Worm (Caenorhabditis elegans) whole organism, L2 larva: Measurements from ENCODE around the gene gsto-2.

Experiments used
- C34F6.9 ChIP-seq: fragments of 150-350 bp; optimal IDR thresholded peaks from 2 replicates; lab custom pipeline; 2014; ENCODE audit warnings: missing biosample characterization, missing genetic modification characterization
- F13H6.1 ChIP-seq: sonication (generic microtip); optimal IDR thresholded peaks from 2 replicates; lab custom pipeline; 2016; ENCODE audit warnings: missing genetic modification characterization, missing compliant biosample characterization
- R02D3.7 ChIP-seq: fragments of 150-350 bp; optimal IDR thresholded peaks from 2 replicates; lab custom pipeline; 2014; ENCODE audit warnings: missing biosample characterization, missing genetic modification characterization
- Y55F3AM.14 ChIP-seq: fragments of 200-800 bp; sonication (Bioruptor generic); optimal IDR thresholded peaks from 2 replicates; lab custom pipeline; 2018; ENCODE audit warnings: mild to moderate bottlenecking, missing genetic modification characterization, missing compliant biosample characterization
- ZK546.5 ChIP-seq: sonication (generic microtip); optimal IDR thresholded peaks from 2 replicates; lab custom pipeline; 2017; ENCODE audit warnings: missing biosample characterization, missing genetic modification characterization
- alr-1 ChIP-seq: fragments of 150-350 bp; optimal IDR thresholded peaks from 2 replicates; lab custom pipeline; 2014; ENCODE audit warnings: missing biosample characterization, missing genetic modification characterization
- aly-2 ChIP-seq: fragments of 150-350 bp; optimal IDR thresholded peaks from 2 replicates; lab custom pipeline; 2014; ENCODE audit warnings: missing biosample characterization, missing genetic modification characterization
- ama-1 ChIP-seq: fragments of 150-350 bp; optimal IDR thresholded peaks from 2 replicates; lab custom pipeline; 2018; ENCODE audit warnings: inconsistent platforms
- blmp-1 ChIP-seq: sonication (generic microtip); optimal IDR thresholded peaks from 2 replicates; lab custom pipeline; 2017; ENCODE audit warnings: missing genetic modification characterization, mild to moderate bottlenecking, missing compliant biosample characterization, antibody characterized with exemption, moderate library complexity; ENCODE audit not compliant: insufficient read depth
- crh-2 ChIP-seq: sonication (generic microtip); optimal IDR thresholded peaks from 2 replicates; lab custom pipeline; 2017; ENCODE audit warnings: missing biosample characterization, missing genetic modification characterization
- dmd-4 ChIP-seq: sonication (generic microtip); optimal IDR thresholded peaks from 2 replicates; lab custom pipeline; 2017; ENCODE audit warnings: missing biosample characterization, missing genetic modification characterization
- elt-1 ChIP-seq: fragments of 150-350 bp; optimal IDR thresholded peaks from 2 replicates; lab custom pipeline; 2014; ENCODE audit warnings: missing biosample characterization, missing genetic modification characterization
- elt-3 ChIP-seq: sonication (generic microtip); optimal IDR thresholded peaks from 2 replicates; lab custom pipeline; 2017; ENCODE audit warnings: missing biosample characterization, missing genetic modification characterization
- gmeb-1 ChIP-seq: fragments of 150-350 bp; optimal IDR thresholded peaks from 2 replicates; lab custom pipeline; 2014; ENCODE audit warnings: missing biosample characterization, missing genetic modification characterization
- lin-11 ChIP-seq: fragments of 150-350 bp; sonication (generic microtip); optimal IDR thresholded peaks from 2 replicates; lab custom pipeline; 2014; ENCODE audit warnings: missing biosample characterization, missing genetic modification characterization, inconsistent platforms, mixed read lengths
- lin-13 ChIP-seq: fragments of 150-350 bp; optimal IDR thresholded peaks from 2 replicates; lab custom pipeline; 2014; ENCODE audit warnings: missing biosample characterization, missing genetic modification reagents, missing genetic modification characterization
- lin-39 ChIP-seq: fragments of 150-350 bp; optimal IDR thresholded peaks from 2 replicates; lab custom pipeline; 2014; ENCODE audit warnings: missing biosample characterization, missing genetic modification reagents, missing genetic modification characterization
- lsy-2 ChIP-seq, 2 experiments: fragments of 150-350 bp in 1 of 2; sonication (generic microtip) in 1 of 2; optimal IDR thresholded peaks; 2 replicates each; lab custom pipeline; 2014 to 2017; ENCODE audit warnings: missing biosample characterization in 2 of 2, missing genetic modification characterization in 2 of 2
- mab-5 ChIP-seq: fragments of 150-350 bp; optimal IDR thresholded peaks from 2 replicates; lab custom pipeline; 2014; ENCODE audit warnings: missing biosample characterization, missing genetic modification characterization
- mbf-1 ChIP-seq: sonication (generic microtip); optimal IDR thresholded peaks from 2 replicates; lab custom pipeline; 2017; ENCODE audit warnings: missing biosample characterization, missing genetic modification characterization
- mdl-1 ChIP-seq, 2 experiments: fragments of 150-350 bp in 1 of 2; sonication (generic microtip) in 1 of 2; optimal IDR thresholded peaks; 2 replicates each; lab custom pipeline; 2017; ENCODE audit warnings: missing biosample characterization in 2 of 2, missing genetic modification characterization in 2 of 2
- nhr-10 ChIP-seq: sonication (generic microtip); optimal IDR thresholded peaks from 2 replicates; lab custom pipeline; 2017; ENCODE audit warnings: missing biosample characterization, missing genetic modification characterization
- nhr-129 ChIP-seq: fragments of 150-350 bp; optimal IDR thresholded peaks from 2 replicates; lab custom pipeline; 2014; ENCODE audit warnings: missing biosample characterization, missing genetic modification characterization
- nhr-21 ChIP-seq: fragments of 150-350 bp; optimal IDR thresholded peaks from 2 replicates; lab custom pipeline; 2014; ENCODE audit warnings: missing biosample characterization, missing genetic modification characterization
- nhr-25 ChIP-seq: fragments of 150-350 bp; sonication (generic microtip); optimal IDR thresholded peaks from 3 replicates; lab custom pipeline; 2014; ENCODE audit warnings: missing biosample characterization, missing genetic modification characterization
- nhr-77 ChIP-seq: fragments of 150-350 bp; optimal IDR thresholded peaks from 2 replicates; lab custom pipeline; 2014; ENCODE audit warnings: missing biosample characterization, missing genetic modification characterization
- sem-4 ChIP-seq: fragments of 150-350 bp; optimal IDR thresholded peaks from 2 replicates; lab custom pipeline; 2014; ENCODE audit warnings: missing biosample characterization, missing genetic modification reagents, missing genetic modification characterization
- skn-1 ChIP-seq: sonication (generic microtip); optimal IDR thresholded peaks from 2 replicates; lab custom pipeline; 2017; ENCODE audit warnings: missing biosample characterization, missing genetic modification characterization
- sma-3 ChIP-seq: sonication (generic microtip); optimal IDR thresholded peaks from 2 replicates; lab custom pipeline; 2016; ENCODE audit warnings: missing genetic modification reagents, missing genetic modification characterization, missing compliant biosample characterization
- sma-9 ChIP-seq, 2 experiments: fragments of 150-350 bp in 1 of 2; sonication (generic microtip) in 1 of 2; optimal IDR thresholded peaks; 2 replicates each; lab custom pipeline; 2014 to 2016; ENCODE audit warnings: missing genetic modification characterization in 2 of 2, mild to moderate bottlenecking in 1 of 2, missing biosample characterization in 1 of 2, missing compliant biosample characterization in 1 of 2, missing genetic modification reagents in 1 of 2, moderate library complexity in 1 of 2
- unc-39 ChIP-seq: fragments of 150-350 bp; optimal IDR thresholded peaks from 2 replicates; lab custom pipeline; 2014; ENCODE audit warnings: missing biosample characterization, missing genetic modification characterization
- unc-55 ChIP-seq: fragments of 150-350 bp; sonication (generic microtip); optimal IDR thresholded peaks from 3 replicates; lab custom pipeline; 2014; ENCODE audit warnings: missing biosample characterization, missing genetic modification reagents, missing genetic modification characterization
- unc-62 ChIP-seq: fragments of 150-350 bp; optimal IDR thresholded peaks from 2 replicates; lab custom pipeline; 2014; ENCODE audit warnings: missing biosample characterization, missing genetic modification reagents, missing genetic modification characterization
- ztf-1 ChIP-seq: fragments of 200-800 bp; sonication (Bioruptor generic); conservative IDR thresholded peaks from 2 replicates; pipeline ENCODE4 v1.3.6; 2022; ENCODE audit warnings: missing genetic modification characterization, missing compliant biosample characterization
- ztf-4 ChIP-seq: fragments of 150-350 bp; optimal IDR thresholded peaks from 2 replicates; lab custom pipeline; 2014; ENCODE audit warnings: missing biosample characterization, missing genetic modification characterization

gsto-2 gene

DNA sequence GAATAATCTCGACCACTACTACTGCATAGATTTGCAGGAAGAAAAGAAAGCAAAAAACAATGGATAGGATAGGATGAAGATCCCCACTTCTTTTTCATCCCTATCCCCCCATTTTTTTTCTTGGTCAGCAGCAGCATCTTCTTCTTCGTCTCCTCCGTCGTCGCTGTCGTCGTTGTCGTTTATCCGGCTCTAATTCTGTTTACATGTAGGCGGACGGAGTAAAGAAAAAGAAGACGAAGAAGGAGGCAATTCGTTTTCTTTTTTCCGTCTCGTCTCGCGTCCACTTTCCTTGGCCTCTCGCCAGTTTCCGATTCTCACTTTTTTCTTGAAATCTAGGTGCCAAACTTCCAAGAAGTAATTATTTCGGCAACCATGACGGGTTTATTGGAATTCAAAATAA, 42.9 kb upstream of the gsto-2 start:
- TF ChIP-seq unc-55 (GFP tag; lab: Kevin White, UChicago), result peak; percentile 6
- no peak for TF ChIP-seq mab-5 (tag; lab: Kevin White, UChicago)
- TF ChIP-seq mbf-1, result no peak
- no peak for TF ChIP-seq unc-39 (tag; lab: Kevin White, UChicago)
- no peak for TF ChIP-seq lin-11 (tag; lab: Kevin White, UChicago)
- TF ChIP-seq nhr-77, result no peak
- TF ChIP-seq ztf-4 (tag; lab: Kevin White, UChicago), result no peak
- TF ChIP-seq crh-2 (tag; lab: Kevin White, UChicago), result peak; percentile 24
- TF ChIP-seq nhr-129, result peak; percentile 20
- peak; percentile 12 for TF ChIP-seq F13H6.1 (tag; lab: Kevin White, UChicago)
- no peak for TF ChIP-seq elt-3 (tag; lab: Kevin White, UChicago)
- peak in 1 of 2 experiments; percentile 3 for TF ChIP-seq lsy-2 (tag; optimal IDR thresholded peaks at IDR 0.05; lab: Kevin White, UChicago)
- TF ChIP-seq elt-1 (tag; lab: Kevin White, UChicago), result no peak
- TF ChIP-seq aly-2, result no peak
- no peak for TF ChIP-seq sma-9 (GFP tag; optimal IDR thresholded peaks at IDR 0.05; lab: Kevin White, UChicago)
- no peak for TF ChIP-seq sma-9 (tag; optimal IDR thresholded peaks at IDR 0.05; lab: Kevin White, UChicago)

DNA sequence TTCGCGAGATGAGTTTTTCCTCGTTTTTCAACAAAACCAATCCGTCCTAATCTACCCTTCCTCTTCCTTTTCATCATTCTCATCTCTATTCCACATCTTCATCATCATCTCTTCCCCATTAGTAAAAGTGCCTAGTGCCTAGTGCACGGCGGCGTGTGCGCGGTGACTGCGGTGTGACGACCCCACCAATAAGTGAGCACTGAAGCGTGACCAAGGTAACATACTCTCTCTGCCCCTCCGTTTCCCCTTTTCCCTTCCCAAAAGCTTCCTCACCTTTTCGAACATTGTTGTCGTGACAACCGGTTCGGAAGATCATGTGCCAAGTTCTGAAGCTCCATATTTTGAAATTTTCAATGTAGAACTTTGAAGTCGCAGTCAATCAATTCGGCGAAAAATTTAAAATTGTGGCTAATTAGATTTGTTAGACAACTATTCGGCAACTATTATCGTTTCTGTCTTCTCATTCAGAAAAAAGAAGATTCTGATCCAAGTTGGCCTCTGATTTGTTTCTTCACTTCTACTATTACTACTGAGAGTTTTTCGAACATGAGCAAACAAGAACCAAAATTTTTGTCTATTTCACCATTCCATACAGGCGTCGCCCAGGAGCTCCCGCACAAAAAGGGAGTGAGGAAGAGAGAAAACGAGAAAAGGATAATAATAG, 42.2 kb upstream of the gsto-2 start:
- TF ChIP-seq nhr-129 (peak; percentile 1), C34F6.9 (tag; lab: Kevin White, UChicago) (no peak), nhr-25 (tag; lab: Kevin White, UChicago) (no peak), ztf-4 (tag; lab: Kevin White, UChicago) (no peak), unc-62 (GFP tag; lab: Kevin White, UChicago) (no peak), lin-39 (tag; lab: Kevin White, UChicago) (no peak)
- TF ChIP-seq, all 48 proteins: peak for 1

DNA sequence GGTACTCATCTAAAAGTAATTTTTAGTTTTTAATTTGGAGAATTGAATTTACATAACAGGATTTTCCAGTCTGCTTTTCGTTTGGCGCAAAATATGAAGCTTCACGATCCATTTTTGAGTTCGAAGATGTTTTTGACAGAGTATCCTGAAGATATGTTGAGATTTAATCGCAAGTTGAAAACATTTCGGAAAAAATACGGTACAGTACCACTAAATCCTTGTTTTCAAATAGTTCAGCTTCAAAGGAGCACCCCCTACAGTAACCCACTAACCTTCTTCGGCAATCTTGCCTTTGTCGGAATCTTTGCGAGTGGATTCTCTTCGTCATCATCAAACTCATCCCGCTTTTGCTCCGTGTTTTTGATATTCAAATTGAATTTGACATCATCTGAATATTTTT, 35.6 kb upstream of the gsto-2 start:
- TF ChIP-seq blmp-1 (tag; lab: Kevin White, UChicago) (no peak), nhr-25 (tag; lab: Kevin White, UChicago) (no peak), ztf-1 (no peak), mdl-1 (tag; optimal IDR thresholded peaks at IDR 0.05; lab: Kevin White, UChicago) (no peak), nhr-10 (tag; lab: Kevin White, UChicago) (no peak), sem-4 (tag; lab: Kevin White, UChicago) (no peak), aly-2 (no peak)

DNA sequence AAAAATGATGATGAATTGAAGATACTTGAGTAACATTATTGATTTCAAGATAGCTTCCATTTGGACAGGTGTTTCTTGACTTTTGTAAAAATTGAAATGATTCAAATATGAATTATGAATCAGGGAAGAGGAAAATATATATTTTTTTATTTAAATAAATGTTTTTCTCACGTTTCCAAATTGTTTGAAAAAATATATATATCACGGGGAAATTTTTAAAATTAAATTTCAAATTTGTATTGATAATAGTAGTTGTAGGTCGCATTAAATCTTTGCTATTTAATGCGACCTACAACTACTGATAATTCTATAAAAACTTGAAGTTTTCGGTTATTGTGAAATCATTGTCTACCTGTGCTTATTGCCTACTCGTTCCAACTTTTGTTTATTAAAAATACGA, 34.7 kb upstream of the gsto-2 start, which contains the start of gene ZC21.8:
TSS of gene ZC21.8 (minus strand) at position 101 of the 400 bp plus-strand sequence.
- TF ChIP-seq sem-4 (tag; lab: Kevin White, UChicago) (no peak), mbf-1 (no peak), R02D3.7 (tag; lab: Kevin White, UChicago) (no peak), nhr-25 (tag; lab: Kevin White, UChicago) (no peak), gmeb-1 (tag; lab: Kevin White, UChicago) (no peak), unc-55 (GFP tag; lab: Kevin White, UChicago) (no peak), nhr-10 (tag; lab: Kevin White, UChicago) (no peak), crh-2 (tag; lab: Kevin White, UChicago) (no peak), mab-5 (tag; lab: Kevin White, UChicago) (no peak), ama-1 (lab: Kevin White, UChicago) (no peak)

DNA sequence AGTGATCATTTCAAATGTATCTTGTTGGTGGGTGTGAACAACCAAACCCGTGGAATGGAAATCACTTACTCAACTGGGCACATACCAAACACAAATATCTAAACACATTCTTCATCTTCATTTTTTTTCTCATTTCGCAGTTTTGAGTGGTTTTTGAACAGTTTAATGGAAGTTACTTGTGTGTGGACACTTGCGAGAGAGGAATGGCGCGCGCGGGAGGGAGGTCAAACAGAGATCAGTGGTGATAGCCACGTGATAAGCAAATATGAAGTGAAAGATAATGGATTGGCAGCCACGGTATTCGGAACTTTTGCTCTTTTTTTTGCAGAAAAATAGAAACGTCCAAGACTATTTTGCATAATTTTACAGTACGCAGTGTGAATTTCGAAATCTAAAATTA, 34.0 kb upstream of the gsto-2 start:
- TF ChIP-seq sma-9 (GFP tag; optimal IDR thresholded peaks at IDR 0.05; lab: Kevin White, UChicago) (peak; percentile 5), sma-9 (tag; optimal IDR thresholded peaks at IDR 0.05; lab: Kevin White, UChicago) (no peak), aly-2 (no peak), F13H6.1 (tag; lab: Kevin White, UChicago) (peak; percentile 56), nhr-21 (tag; lab: Kevin White, UChicago) (no peak)

DNA sequence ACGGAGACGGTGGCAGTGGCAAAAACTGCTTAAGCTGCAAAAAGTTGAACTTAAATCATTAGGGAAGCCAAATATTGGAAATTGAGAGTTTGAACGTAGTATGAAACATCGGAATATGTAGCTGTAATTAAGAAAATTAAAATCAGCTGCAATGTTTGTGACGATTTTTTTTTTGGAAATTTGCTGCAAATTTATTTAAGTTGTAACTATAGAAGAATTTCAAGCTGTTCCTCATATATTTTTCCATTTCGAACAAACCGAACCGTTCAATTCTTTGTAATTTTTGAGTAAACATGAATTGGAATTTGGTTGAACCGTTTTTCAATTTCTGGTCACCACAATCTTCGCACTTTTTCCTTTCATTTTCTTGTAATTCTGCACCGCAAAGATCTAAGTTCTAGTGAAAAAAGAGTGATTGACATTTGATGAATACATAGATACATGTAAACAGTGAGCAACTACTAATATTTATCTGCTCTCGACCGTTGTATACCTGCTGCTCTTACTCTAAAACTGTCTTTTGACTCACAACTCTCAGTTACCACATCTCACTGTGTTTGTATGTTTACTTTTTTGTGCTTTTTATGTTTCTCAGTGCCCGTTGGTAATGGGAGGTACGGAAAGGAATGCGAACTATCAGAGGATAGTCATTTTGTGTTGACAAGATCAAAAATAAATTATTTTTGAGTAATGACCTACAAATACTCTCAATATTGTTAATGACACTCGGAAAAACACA, 32.7 kb upstream of the gsto-2 start:
- TF ChIP-seq dmd-4 (tag; lab: Kevin White, UChicago) (no peak), C34F6.9 (tag; lab: Kevin White, UChicago) (no peak), ztf-1 (no peak), nhr-21 (tag; lab: Kevin White, UChicago) (no peak), ZK546.5 (tag; lab: Kevin White, UChicago) (no peak), unc-55 (GFP tag; lab: Kevin White, UChicago) (no peak), lin-13 (GFP tag; lab: Kevin White, UChicago) (no peak), F13H6.1 (tag; lab: Kevin White, UChicago) (no peak), Y55F3AM.14 (GFP tag; lab: Kevin White, UChicago) (no peak), skn-1 (tag; lab: Kevin White, UChicago) (no peak), alr-1 (no peak), mbf-1 (no peak), sma-3 (GFP tag; lab: Kevin White, UChicago) (no peak)
- TF ChIP-seq, all 48 proteins: peak for 0
